Worm (Caenorhabditis elegans) whole organism, L4 larva: ENCODE data around the gene lgc-48.

ENCODE experiments used
- F10B5.3 ChIP-seq: sonication (generic microtip); optimal IDR thresholded peaks from 2 replicates; lab custom pipeline; 2016; ENCODE audit warnings: mild to moderate bottlenecking, missing genetic modification characterization, missing compliant biosample characterization
- F49E8.2 ChIP-seq: sonication (generic microtip); optimal IDR thresholded peaks from 2 replicates; lab custom pipeline; 2016; ENCODE audit warnings: missing compliant biosample characterization, mild to moderate bottlenecking, missing genetic modification characterization, borderline replicate concordance
- T20F7.1 ChIP-seq: fragments of 200-800 bp; sonication (Bioruptor generic); optimal IDR thresholded peaks from 2 replicates; lab custom pipeline; 2018; ENCODE audit warnings: mild to moderate bottlenecking, missing genetic modification characterization, missing compliant biosample characterization
- T26A8.4 ChIP-seq: fragments of 200-800 bp; sonication (Bioruptor generic); IDR thresholded peaks from 2 replicates; pipeline ENCODE4 v1.3.6; 2022; ENCODE audit warnings: missing genetic modification characterization, missing compliant biosample characterization
- Y48G9A.11 ChIP-seq: fragments of 200-800 bp; sonication (Bioruptor generic); IDR thresholded peaks from 2 replicates; pipeline ENCODE4 v1.3.6; 2022; ENCODE audit warnings: missing genetic modification reagents, missing genetic modification characterization, missing compliant biosample characterization
- Y5F2A.4 ChIP-seq: fragments of 200-800 bp; sonication (Bioruptor generic); optimal IDR thresholded peaks from 2 replicates; lab custom pipeline; 2018; ENCODE audit warnings: mild to moderate bottlenecking, missing genetic modification characterization, missing compliant biosample characterization
- ZK546.5 ChIP-seq, 2 experiments: sonication (generic microtip); optimal IDR thresholded peaks; 2 replicates each; lab custom pipeline; 2017; ENCODE audit warnings: missing biosample characterization in 2 of 2, missing genetic modification characterization in 2 of 2
- aha-1 ChIP-seq: fragments of 150-350 bp; peaks from one replicate; lab custom pipeline; 2014; ENCODE audit warnings: missing biosample characterization, missing genetic modification characterization
- aly-2 ChIP-seq: sonication (generic microtip); optimal IDR thresholded peaks from 2 replicates; lab custom pipeline; 2018; ENCODE audit warnings: missing biosample characterization, missing genetic modification characterization
- ama-1 ChIP-seq: fragments of 150-350 bp; optimal IDR thresholded peaks from 2 replicates; lab custom pipeline; 2014; ENCODE audit warnings: inconsistent platforms, mixed read lengths
- arid-1 ChIP-seq: fragments of 200-800 bp; sonication (Bioruptor generic); conservative IDR thresholded peaks from 2 replicates; pipeline ENCODE4 v1.3.6; 2022; ENCODE audit warnings: missing genetic modification reagents, missing genetic modification characterization, missing compliant biosample characterization
- attf-4 ChIP-seq: sonication (generic microtip); optimal IDR thresholded peaks from 3 replicates; lab custom pipeline; 2017; ENCODE audit warnings: missing biosample characterization, missing genetic modification characterization
- ces-1 ChIP-seq: fragments of 150-350 bp; sonication (generic microtip); optimal IDR thresholded peaks from 4 replicates; lab custom pipeline; 2014; ENCODE audit warnings: missing biosample characterization, missing genetic modification reagents, missing genetic modification characterization
- ctbp-1 ChIP-seq: fragments of 200-800 bp; sonication (Bioruptor generic); IDR thresholded peaks from 2 replicates; pipeline ENCODE4 v1.3.6; 2022; ENCODE audit warnings: missing genetic modification reagents, missing genetic modification characterization, missing compliant biosample characterization
- daf-16 ChIP-seq, 3 experiments: sonication (generic microtip); optimal IDR thresholded peaks; 2 replicates each; lab custom pipeline; 2016 to 2017; ENCODE audit warnings: missing genetic modification characterization in 3 of 3, missing genetic modification reagents in 3 of 3, mild to moderate bottlenecking in 2 of 3, missing compliant biosample characterization in 2 of 3, missing biosample characterization in 1 of 3, moderate library complexity in 1 of 3
- daf-19 ChIP-seq: fragments of 200-800 bp; sonication (Bioruptor generic); conservative IDR thresholded peaks from 2 replicates; pipeline ENCODE4 v1.3.6; 2022; ENCODE audit warnings: missing genetic modification characterization, missing compliant biosample characterization
- dmd-8 ChIP-seq: fragments of 200-800 bp; sonication (Bioruptor generic); IDR thresholded peaks from 2 replicates; pipeline ENCODE4 v1.3.6; 2022; ENCODE audit warnings: missing genetic modification characterization, missing compliant biosample characterization
- duxl-1 ChIP-seq: sonication (generic microtip); optimal IDR thresholded peaks from 2 replicates; lab custom pipeline; 2016; ENCODE audit warnings: mild to moderate bottlenecking, missing genetic modification characterization, moderate library complexity, missing compliant biosample characterization; ENCODE audit not compliant: poor library complexity
- dve-1 ChIP-seq: sonication (generic microtip); optimal IDR thresholded peaks from 2 replicates; lab custom pipeline; 2017; ENCODE audit warnings: antibody characterized with exemption, mild to moderate bottlenecking, missing genetic modification characterization, missing compliant biosample characterization; ENCODE audit not compliant: insufficient read depth
- egl-27 ChIP-seq: sonication (generic microtip); optimal IDR thresholded peaks from 3 replicates; lab custom pipeline; 2017; ENCODE audit warnings: missing biosample characterization, missing genetic modification reagents, missing genetic modification characterization
- gei-8 ChIP-seq: fragments of 200-800 bp; sonication (Bioruptor generic); optimal IDR thresholded peaks from 2 replicates; lab custom pipeline; 2018; ENCODE audit warnings: mild to moderate bottlenecking, missing genetic modification characterization, missing compliant biosample characterization
- hlh-11 ChIP-seq: fragments of 200-800 bp; sonication (Bioruptor generic); optimal IDR thresholded peaks from 2 replicates; lab custom pipeline; 2018; ENCODE audit warnings: mild to moderate bottlenecking, missing genetic modification characterization, missing compliant biosample characterization
- lin-1 ChIP-seq: fragments of 200-800 bp; sonication (Bioruptor generic); IDR thresholded peaks from 2 replicates; pipeline ENCODE4 v1.3.6; 2022; ENCODE audit warnings: missing genetic modification reagents, missing genetic modification characterization, missing compliant biosample characterization
- lin-15B ChIP-seq: fragments of 150-350 bp; sonication (generic microtip); optimal IDR thresholded peaks from 3 replicates; lab custom pipeline; 2014; ENCODE audit warnings: missing biosample characterization, missing genetic modification characterization
- mdl-1 ChIP-seq, 2 experiments: fragments of 150-350 bp in 1 of 2; sonication (generic microtip) in 1 of 2; optimal IDR thresholded peaks; 2 replicates each; lab custom pipeline; 2014 to 2017; ENCODE audit warnings: missing biosample characterization in 2 of 2, missing genetic modification characterization in 2 of 2
- mep-1 ChIP-seq: fragments of 150-350 bp; sonication (generic microtip); optimal IDR thresholded peaks from 3 replicates; lab custom pipeline; 2014; ENCODE audit warnings: missing biosample characterization, missing genetic modification characterization
- mxl-2 ChIP-seq: fragments of 200-800 bp; sonication (Bioruptor generic); conservative IDR thresholded peaks from 2 replicates; pipeline ENCODE4 v1.3.6; 2022; ENCODE audit warnings: missing genetic modification reagents, missing genetic modification characterization, missing compliant biosample characterization
- mxl-3 ChIP-seq: fragments of 200-800 bp; sonication (Bioruptor generic); optimal IDR thresholded peaks from 2 replicates; lab custom pipeline; 2018; ENCODE audit warnings: mild to moderate bottlenecking, missing genetic modification characterization, missing compliant biosample characterization
- nhr-237 ChIP-seq: sonication (generic microtip); optimal IDR thresholded peaks from 2 replicates; lab custom pipeline; 2017; ENCODE audit warnings: missing biosample characterization, missing genetic modification characterization
- nhr-25 ChIP-seq: sonication (generic microtip); optimal IDR thresholded peaks from 2 replicates; lab custom pipeline; 2017; ENCODE audit warnings: missing genetic modification characterization, mild to moderate bottlenecking, missing compliant biosample characterization, antibody characterized with exemption, moderate library complexity, borderline replicate concordance; ENCODE audit not compliant: insufficient read depth
- nhr-28 ChIP-seq: fragments of 150-350 bp; optimal IDR thresholded peaks from 2 replicates; lab custom pipeline; 2014; ENCODE audit warnings: missing biosample characterization, missing genetic modification characterization
- nhr-42 ChIP-seq: fragments of 200-800 bp; sonication (Bioruptor generic); IDR thresholded peaks from 2 replicates; pipeline ENCODE4 v1.3.6; 2022; ENCODE audit warnings: missing genetic modification characterization, missing compliant biosample characterization
- nhr-76 ChIP-seq: fragments of 150-350 bp; optimal IDR thresholded peaks from 2 replicates; lab custom pipeline; 2014; ENCODE audit warnings: missing biosample characterization, missing genetic modification characterization
- php-3 ChIP-seq: fragments of 200-800 bp; sonication (Bioruptor generic); IDR thresholded peaks from 2 replicates; pipeline ENCODE4 v1.3.6; 2022; ENCODE audit warnings: missing genetic modification reagents, missing genetic modification characterization, missing compliant biosample characterization
- rbr-2 ChIP-seq: sonication (generic microtip); optimal IDR thresholded peaks from 2 replicates; lab custom pipeline; 2016; ENCODE audit warnings: missing genotype, missing genetic modification characterization, missing compliant biosample characterization
- saeg-2 ChIP-seq: fragments of 200-800 bp; sonication (Bioruptor generic); IDR thresholded peaks from 2 replicates; pipeline ENCODE4 v1.3.6; 2022; ENCODE audit warnings: missing genetic modification reagents, missing genetic modification characterization, missing compliant biosample characterization
- set-16 ChIP-seq: fragments of 200-800 bp; sonication (Bioruptor generic); IDR thresholded peaks from 2 replicates; pipeline ENCODE4 v1.3.6; 2022; ENCODE audit warnings: missing genetic modification reagents, missing genetic modification characterization, missing compliant biosample characterization
- snpc-4 ChIP-seq: fragments of 150-350 bp; optimal IDR thresholded peaks from 2 replicates; lab custom pipeline; 2014; ENCODE audit warnings: missing biosample characterization, missing genetic modification characterization
- spr-1 ChIP-seq: sonication (generic microtip); optimal IDR thresholded peaks from 2 replicates; lab custom pipeline; 2016; ENCODE audit warnings: mild to moderate bottlenecking, missing genetic modification characterization, missing compliant biosample characterization
- tag-97 ChIP-seq: fragments of 200-800 bp; sonication (Bioruptor generic); IDR thresholded peaks from 2 replicates; pipeline ENCODE4 v1.3.6; 2022; ENCODE audit warnings: missing genetic modification characterization, missing compliant biosample characterization
- unc-130 ChIP-seq: sonication (generic microtip); optimal IDR thresholded peaks from 2 replicates; lab custom pipeline; 2016; ENCODE audit warnings: missing genetic modification reagents, missing genetic modification characterization, missing compliant biosample characterization
- zag-1 ChIP-seq: fragments of 150-350 bp; optimal IDR thresholded peaks from 2 replicates; lab custom pipeline; 2014; ENCODE audit warnings: missing biosample characterization, missing genetic modification characterization
- zfp-2 ChIP-seq: sonication (generic microtip); optimal IDR thresholded peaks from 2 replicates; lab custom pipeline; 2016; ENCODE audit warnings: mild to moderate bottlenecking, missing genetic modification characterization, missing compliant biosample characterization
- zfp-3 ChIP-seq: fragments of 200-800 bp; sonication (Bioruptor generic); conservative IDR thresholded peaks from 2 replicates; pipeline ENCODE4 v1.3.6; 2022; ENCODE audit warnings: missing genetic modification reagents, missing genetic modification characterization, missing compliant biosample characterization

The lgc-48 gene

DNA sequence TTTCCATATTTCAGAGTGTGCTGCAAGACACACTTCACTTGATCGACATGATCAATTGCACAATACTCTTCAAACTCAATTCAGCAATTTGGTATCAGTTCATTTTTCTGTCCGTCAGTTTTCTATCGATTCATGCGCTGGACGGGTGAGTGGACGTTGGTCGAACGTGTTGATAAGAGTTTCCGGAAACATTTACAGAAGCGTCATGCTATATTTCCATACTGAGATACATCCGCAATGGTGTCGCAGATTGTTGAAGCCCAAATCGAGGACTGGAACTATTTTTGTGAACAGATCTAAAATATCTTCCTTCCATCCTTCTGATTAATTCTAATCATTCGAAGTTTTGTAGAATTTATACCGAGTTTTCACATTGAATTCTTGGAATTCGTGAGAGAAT, 29.6 kb downstream of the lgc-48 start (continued):
- TF ChIP-seq daf-19 (no peak), dmd-8 (no peak), lin-1 (GFP tag; lab: Robert Waterston, UW) (peak; percentile 23; the same call in 1 of the 2 replicates), unc-130 (GFP tag; lab: Kevin White, UChicago) (no peak), F10B5.3 (tag; lab: Kevin White, UChicago) (no peak), zfp-3 (GFP tag; lab: Robert Waterston, UW) (peak; percentile 64), mep-1 (tag; lab: Kevin White, UChicago) (peak; percentile 60), saeg-2 (GFP tag; lab: Robert Waterston, UW) (no peak), aly-2 (tag; lab: Kevin White, UChicago) (no peak), nhr-25 (peak; percentile 3), nhr-76 (no peak), F49E8.2 (tag; lab: Kevin White, UChicago) (no peak), lin-15B (tag; lab: Kevin White, UChicago) (no peak), ctbp-1 (GFP tag; lab: Robert Waterston, UW) (no peak), daf-16 (GFP tag; optimal IDR thresholded peaks at IDR 0.05; lab: Kevin White, UChicago) (no peak), daf-16 (tag; optimal IDR thresholded peaks at IDR 0.05; lab: Kevin White, UChicago) (peak; percentile 68), arid-1 (GFP tag; lab: Robert Waterston, UW) (no peak), egl-27 (tag; lab: Kevin White, UChicago) (no peak), rbr-2 (tag; lab: Kevin White, UChicago) (no peak), dve-1 (tag; lab: Kevin White, UChicago) (peak; percentile 41), zag-1 (tag; lab: Kevin White, UChicago) (no peak), duxl-1 (tag; lab: Kevin White, UChicago) (no peak), mxl-3 (GFP tag; lab: Kevin White, UChicago) (peak; percentile 66), nhr-28 (peak; percentile 55), nhr-237 (no peak), spr-1 (tag; lab: Kevin White, UChicago) (no peak), php-3 (GFP tag; lab: Robert Waterston, UW) (0 out of 2 replicates have a peak, but pooled peaks have one; percentile 6), T20F7.1 (peak; percentile 31), tag-97 (GFP tag; lab: Robert Waterston, UW) (no peak), mdl-1 (tag; optimal IDR thresholded peaks at IDR 0.05; lab: Kevin White, UChicago) (peak in 1 of 2 experiments; percentile 7), aha-1 (tag; lab: Kevin White, UChicago) (no peak), nhr-42 (GFP tag; lab: Robert Waterston, UW) (no peak), mxl-2 (0 out of 2 replicates have a peak, but pooled peaks have one; percentile 11), ces-1 (no peak), attf-4 (tag; lab: Kevin White, UChicago) (no peak), Y48G9A.11 (GFP tag; lab: Robert Waterston, UW) (no peak), ZK546.5 (tag; optimal IDR thresholded peaks at IDR 0.05; lab: Kevin White, UChicago) (no peak), zfp-2 (tag; lab: Kevin White, UChicago) (no peak), T26A8.4 (GFP tag; lab: Robert Waterston, UW) (no peak)

DNA sequence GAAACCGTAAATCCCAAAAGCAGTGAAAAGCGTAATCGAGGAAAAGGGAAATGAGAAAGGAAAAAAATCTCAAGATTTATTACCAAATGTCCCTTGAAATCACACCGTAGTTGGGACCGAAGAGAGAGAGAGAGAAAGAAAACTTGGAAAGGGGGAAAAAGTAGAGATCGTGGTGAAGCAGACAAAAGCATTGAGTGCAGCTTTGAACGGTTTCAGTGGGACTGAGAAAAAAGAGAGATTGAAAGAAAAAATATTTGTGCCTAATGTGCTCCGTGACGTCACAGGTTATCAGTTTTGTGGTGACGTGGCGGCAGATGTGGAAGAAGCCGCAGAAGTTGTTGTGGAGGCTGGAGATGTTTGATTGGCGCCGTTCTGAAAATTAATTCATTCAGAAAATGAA, 30.2 kb downstream of the lgc-48 start:
- TF ChIP-seq gei-8 (GFP tag; lab: Kevin White, UChicago) (no peak), hlh-11 (tag; lab: Kevin White, UChicago) (no peak), aha-1 (tag; lab: Kevin White, UChicago) (peak; percentile 92), set-16 (no peak), nhr-25 (peak; percentile 23), daf-16 (GFP tag; optimal IDR thresholded peaks at IDR 0.05; lab: Kevin White, UChicago) (no peak), daf-16 (tag; optimal IDR thresholded peaks at IDR 0.05; lab: Kevin White, UChicago) (no peak), ama-1 (lab: Kevin White, UChicago) (no peak), snpc-4 (tag; lab: Kevin White, UChicago) (no peak), duxl-1 (tag; lab: Kevin White, UChicago) (peak; percentile 26), mdl-1 (tag; optimal IDR thresholded peaks at IDR 0.05; lab: Kevin White, UChicago) (no peak), Y5F2A.4 (GFP tag; lab: Kevin White, UChicago) (no peak)
